Worm (Caenorhabditis elegans) whole organism, L4 larva: Measurements from ENCODE around the gene F54C9.11.

Experiments used
- D1046.2 ChIP-seq: fragments of 200-800 bp; sonication (Bioruptor generic); IDR thresholded peaks from 2 replicates; pipeline ENCODE4 v1.3.6; 2022; ENCODE audit warnings: missing genetic modification characterization, missing compliant biosample characterization
- F44E2.7 ChIP-seq: fragments of 200-800 bp; sonication (Bioruptor generic); IDR thresholded peaks from 2 replicates; pipeline ENCODE4 v2.1.2; 2022; ENCODE audit warnings: missing genetic modification characterization, missing compliant biosample characterization
- T26A8.4 ChIP-seq: fragments of 200-800 bp; sonication (Bioruptor generic); IDR thresholded peaks from 2 replicates; pipeline ENCODE4 v1.3.6; 2022; ENCODE audit warnings: missing genetic modification characterization, missing compliant biosample characterization
- Y105C5A.15 ChIP-seq: fragments of 200-800 bp; sonication (Bioruptor generic); IDR thresholded peaks from 2 replicates; pipeline ENCODE4 v1.3.6; 2022; ENCODE audit warnings: missing genetic modification characterization, missing compliant biosample characterization
- Y5F2A.4 ChIP-seq: fragments of 200-800 bp; sonication (Bioruptor generic); optimal IDR thresholded peaks from 2 replicates; lab custom pipeline; 2018; ENCODE audit warnings: mild to moderate bottlenecking, missing genetic modification characterization, missing compliant biosample characterization
- arid-1 ChIP-seq: fragments of 200-800 bp; sonication (Bioruptor generic); conservative IDR thresholded peaks from 2 replicates; pipeline ENCODE4 v1.3.6; 2022; ENCODE audit warnings: missing genetic modification reagents, missing genetic modification characterization, missing compliant biosample characterization
- attf-4 ChIP-seq: sonication (generic microtip); optimal IDR thresholded peaks from 3 replicates; lab custom pipeline; 2017; ENCODE audit warnings: missing biosample characterization, missing genetic modification characterization
- ceh-32 ChIP-seq: sonication (generic microtip); optimal IDR thresholded peaks from 2 replicates; lab custom pipeline; 2016; ENCODE audit warnings: mild to moderate bottlenecking, missing genetic modification characterization, missing compliant biosample characterization; ENCODE audit not compliant: poor library complexity
- ceh-82 ChIP-seq: sonication (generic microtip); optimal IDR thresholded peaks from 2 replicates; lab custom pipeline; 2017; ENCODE audit warnings: missing biosample characterization, missing genetic modification characterization
- ces-1 ChIP-seq: fragments of 150-350 bp; sonication (generic microtip); optimal IDR thresholded peaks from 4 replicates; lab custom pipeline; 2014; ENCODE audit warnings: missing biosample characterization, missing genetic modification reagents, missing genetic modification characterization
- cey-2 ChIP-seq: sonication (generic microtip); optimal IDR thresholded peaks from 3 replicates; lab custom pipeline; 2017; ENCODE audit warnings: missing genetic modification characterization, mild to moderate bottlenecking, missing compliant biosample characterization, antibody characterized with exemption, borderline replicate concordance; ENCODE audit not compliant: insufficient read depth
- ctbp-1 ChIP-seq: fragments of 200-800 bp; sonication (Bioruptor generic); IDR thresholded peaks from 2 replicates; pipeline ENCODE4 v1.3.6; 2022; ENCODE audit warnings: missing genetic modification reagents, missing genetic modification characterization, missing compliant biosample characterization
- daf-16 ChIP-seq, 3 experiments: sonication (generic microtip); optimal IDR thresholded peaks; 2 replicates each; lab custom pipeline; 2016 to 2017; ENCODE audit warnings: missing genetic modification characterization in 3 of 3, missing genetic modification reagents in 3 of 3, mild to moderate bottlenecking in 2 of 3, missing compliant biosample characterization in 2 of 3, missing biosample characterization in 1 of 3, moderate library complexity in 1 of 3
- dpl-1 ChIP-seq: fragments of 150-350 bp; optimal IDR thresholded peaks from 2 replicates; lab custom pipeline; 2014; ENCODE audit warnings: missing biosample characterization, missing genetic modification reagents, missing genetic modification characterization
- dve-1 ChIP-seq: sonication (generic microtip); optimal IDR thresholded peaks from 2 replicates; lab custom pipeline; 2017; ENCODE audit warnings: antibody characterized with exemption, mild to moderate bottlenecking, missing genetic modification characterization, missing compliant biosample characterization; ENCODE audit not compliant: insufficient read depth
- egl-27 ChIP-seq: sonication (generic microtip); optimal IDR thresholded peaks from 3 replicates; lab custom pipeline; 2017; ENCODE audit warnings: missing biosample characterization, missing genetic modification reagents, missing genetic modification characterization
- fos-1 ChIP-seq: fragments of 150-350 bp; optimal IDR thresholded peaks from 2 replicates; lab custom pipeline; 2014; ENCODE audit warnings: missing biosample characterization, missing genetic modification characterization
- hif-1 ChIP-seq, 2 experiments: sonication (generic microtip); optimal IDR thresholded peaks; 2 replicates each; lab custom pipeline; 2016 to 2017; ENCODE audit warnings: missing compliant biosample characterization in 2 of 2, missing genetic modification characterization in 2 of 2, missing genetic modification reagents in 2 of 2, missing genotype in 2 of 2, mild to moderate bottlenecking in 1 of 2
- hlh-11 ChIP-seq: fragments of 200-800 bp; sonication (Bioruptor generic); optimal IDR thresholded peaks from 2 replicates; lab custom pipeline; 2018; ENCODE audit warnings: mild to moderate bottlenecking, missing genetic modification characterization, missing compliant biosample characterization
- hlh-30 ChIP-seq: sonication (generic microtip); optimal IDR thresholded peaks from 2 replicates; lab custom pipeline; 2017; ENCODE audit warnings: antibody characterized with exemption, mild to moderate bottlenecking, missing genetic modification characterization, missing compliant biosample characterization; ENCODE audit not compliant: insufficient read depth
- lim-7 ChIP-seq: fragments of 200-800 bp; sonication (Bioruptor generic); IDR thresholded peaks from 2 replicates; pipeline ENCODE4 v1.3.6; 2022; ENCODE audit warnings: missing genetic modification characterization, missing compliant biosample characterization
- lin-29 ChIP-seq: fragments of 200-800 bp; sonication (Bioruptor generic); IDR thresholded peaks from 2 replicates; pipeline ENCODE4 v1.3.6; 2022; ENCODE audit warnings: missing genetic modification reagents, missing genetic modification characterization, missing compliant biosample characterization
- lin-38 ChIP-seq: fragments of 200-800 bp; sonication (Bioruptor generic); IDR thresholded peaks from 2 replicates; pipeline ENCODE4 v1.3.6; 2022; ENCODE audit warnings: missing genetic modification reagents, missing genetic modification characterization, missing compliant biosample characterization
- lsy-2 ChIP-seq, 2 experiments: fragments of 150-350 bp in 1 of 2; sonication (generic microtip) in 1 of 2; optimal IDR thresholded peaks; 2 replicates each; lab custom pipeline; 2014 to 2017; ENCODE audit warnings: missing biosample characterization in 2 of 2, missing genetic modification characterization in 2 of 2
- mdl-1 ChIP-seq, 2 experiments: fragments of 150-350 bp in 1 of 2; sonication (generic microtip) in 1 of 2; optimal IDR thresholded peaks; 2 replicates each; lab custom pipeline; 2014 to 2017; ENCODE audit warnings: missing biosample characterization in 2 of 2, missing genetic modification characterization in 2 of 2
- mdt-29 ChIP-seq: fragments of 200-800 bp; sonication (Bioruptor generic); IDR thresholded peaks from 2 replicates; pipeline ENCODE4 v1.3.6; 2022; ENCODE audit warnings: missing genetic modification reagents, missing genetic modification characterization, missing compliant biosample characterization
- mep-1 ChIP-seq: fragments of 150-350 bp; sonication (generic microtip); optimal IDR thresholded peaks from 3 replicates; lab custom pipeline; 2014; ENCODE audit warnings: missing biosample characterization, missing genetic modification characterization
- mxl-3 ChIP-seq: fragments of 200-800 bp; sonication (Bioruptor generic); optimal IDR thresholded peaks from 2 replicates; lab custom pipeline; 2018; ENCODE audit warnings: mild to moderate bottlenecking, missing genetic modification characterization, missing compliant biosample characterization
- nhr-111 ChIP-seq: fragments of 200-800 bp; sonication (Bioruptor generic); optimal IDR thresholded peaks from 2 replicates; lab custom pipeline; 2018; ENCODE audit warnings: mild to moderate bottlenecking, missing genetic modification characterization, missing compliant biosample characterization
- nhr-237 ChIP-seq: sonication (generic microtip); optimal IDR thresholded peaks from 2 replicates; lab custom pipeline; 2017; ENCODE audit warnings: missing biosample characterization, missing genetic modification characterization
- nhr-28 ChIP-seq: fragments of 150-350 bp; optimal IDR thresholded peaks from 2 replicates; lab custom pipeline; 2014; ENCODE audit warnings: missing biosample characterization, missing genetic modification characterization
- nhr-41 ChIP-seq: fragments of 200-800 bp; sonication (Bioruptor generic); IDR thresholded peaks from 2 replicates; pipeline ENCODE4 v1.3.6; 2022; ENCODE audit warnings: missing genetic modification reagents, missing genetic modification characterization, missing compliant biosample characterization
- nhr-48 ChIP-seq: sonication (generic microtip); optimal IDR thresholded peaks from 2 replicates; lab custom pipeline; 2016; ENCODE audit warnings: mild to moderate bottlenecking, missing genetic modification characterization, missing compliant biosample characterization
- pqm-1 ChIP-seq: sonication (generic microtip); optimal IDR thresholded peaks from 2 replicates; lab custom pipeline; 2017; ENCODE audit warnings: missing biosample characterization, missing genetic modification characterization
- rbr-2 ChIP-seq: sonication (generic microtip); optimal IDR thresholded peaks from 2 replicates; lab custom pipeline; 2016; ENCODE audit warnings: missing genotype, missing genetic modification characterization, missing compliant biosample characterization
- set-16 ChIP-seq: fragments of 200-800 bp; sonication (Bioruptor generic); IDR thresholded peaks from 2 replicates; pipeline ENCODE4 v1.3.6; 2022; ENCODE audit warnings: missing genetic modification reagents, missing genetic modification characterization, missing compliant biosample characterization
- snpc-4 ChIP-seq: fragments of 150-350 bp; optimal IDR thresholded peaks from 2 replicates; lab custom pipeline; 2014; ENCODE audit warnings: missing biosample characterization, missing genetic modification characterization
- vab-7 ChIP-seq: fragments of 200-800 bp; sonication (Bioruptor generic); IDR thresholded peaks from 2 replicates; pipeline ENCODE4 v1.3.6; 2022; ENCODE audit warnings: missing genetic modification reagents, missing genetic modification characterization, missing compliant biosample characterization
- zip-11 ChIP-seq: fragments of 200-800 bp; sonication (Bioruptor generic); IDR thresholded peaks from 2 replicates; pipeline ENCODE4 v1.3.6; 2022; ENCODE audit warnings: missing genetic modification characterization, missing compliant biosample characterization

F54C9.11 gene

ce11 chrII:8585036-8585627, at the start of gene F54C9.11:
TSS of gene F54C9.11 (minus strand) at chrII:8585086.
- TF ChIP-seq hlh-30 (tag; lab: Kevin White, UChicago) (peak; percentile 57), pqm-1 (tag; lab: Kevin White, UChicago) (no peak), rbr-2 (tag; lab: Kevin White, UChicago) (peak; percentile 18), mdl-1 (tag; optimal IDR thresholded peaks at IDR 0.05; lab: Kevin White, UChicago) (peak in 1 of 2 experiments; percentile 55), egl-27 (tag; lab: Kevin White, UChicago) (no peak), dve-1 (peak; percentile 31), ctbp-1 (GFP tag; lab: Robert Waterston, UW) (peak; percentile 43; the same call in 1 of the 2 replicates), F44E2.7 (no peak), nhr-111 (no peak), mdt-29 (GFP tag; lab: Robert Waterston, UW) (no peak), zip-11 (no peak), mxl-3 (peak; percentile 4), fos-1 (tag; lab: Kevin White, UChicago) (no peak), snpc-4 (tag; lab: Kevin White, UChicago) (no peak), ces-1 (GFP tag; lab: Kevin White, UChicago) (no peak), lsy-2 (tag; optimal IDR thresholded peaks at IDR 0.05; lab: Kevin White, UChicago) (peak in 1 of 2 experiments; percentile 45), attf-4 (tag; lab: Kevin White, UChicago) (no peak), Y5F2A.4 (GFP tag; lab: Kevin White, UChicago) (no peak), lin-38 (GFP tag; lab: Robert Waterston, UW) (no peak), hlh-11 (tag; lab: Kevin White, UChicago) (peak; percentile 65), nhr-28 (peak; percentile 16), lin-29 (GFP tag; lab: Robert Waterston, UW) (no peak), nhr-237 (tag; lab: Kevin White, UChicago) (no peak), hif-1 (tag; optimal IDR thresholded peaks at IDR 0.05; lab: Kevin White, UChicago) (peak in 1 of 2 experiments; percentile 24), nhr-48 (peak; percentile 51), daf-16 (GFP tag; optimal IDR thresholded peaks at IDR 0.05; lab: Kevin White, UChicago) (peak in 1 of 2 experiments; percentile 57), daf-16 (tag; optimal IDR thresholded peaks at IDR 0.05; lab: Kevin White, UChicago) (no peak), mep-1 (tag; lab: Kevin White, UChicago) (peak; percentile 53), T26A8.4 (GFP tag; lab: Robert Waterston, UW) (peak; percentile 83; the same call in 1 of the 2 replicates)

- no peak for TF ChIP-seq ceh-82 (tag; lab: Kevin White, UChicago)
- no peak for TF ChIP-seq vab-7 (GFP tag; lab: Robert Waterston, UW)
- TF ChIP-seq set-16 = no peak
- TF ChIP-seq lsy-2 (tag; optimal IDR thresholded peaks at IDR 0.05; lab: Kevin White, UChicago) = no peak
- no peak for TF ChIP-seq Y105C5A.15 (GFP tag; lab: Robert Waterston, UW)
- TF ChIP-seq dpl-1 (GFP tag; lab: Kevin White, UChicago) = no peak
- no peak for TF ChIP-seq lin-38 (GFP tag; lab: Robert Waterston, UW)
- no peak for TF ChIP-seq Y5F2A.4 (GFP tag; lab: Kevin White, UChicago)
- no peak for TF ChIP-seq D1046.2
- TF ChIP-seq nhr-41 (GFP tag; lab: Robert Waterston, UW) = no peak
- TF ChIP-seq ceh-32 (tag; lab: Kevin White, UChicago) = no peak
These were observed 49.5 kb upstream of the F54C9.11 start, which contains the start of gene cutl-12 for ce11 chrII:8634386-8634785. TSS of gene cutl-12 (minus strand) at chrII:8634486.

- no peak for TF ChIP-seq cey-2 (tag; lab: Kevin White, UChicago)
- TF ChIP-seq arid-1 (GFP tag; lab: Robert Waterston, UW) = 0 out of 2 replicates have a peak, but pooled peaks have one; percentile 13
- TF ChIP-seq lim-7 = 0 out of 2 replicates have a peak, but pooled peaks have one; percentile 30
These were observed 46.9 kb upstream of the F54C9.11 start for ce11 chrII:8631766-8632165.
